Worm (Caenorhabditis elegans) whole organism, L2 larva: ENCODE data around the gene nhr-232.

Source experiments
- ceh-82 ChIP-seq: fragments of 150-350 bp; optimal IDR thresholded peaks from 2 replicates; lab custom pipeline; 2014; ENCODE audit warnings: missing biosample characterization, missing genetic modification characterization
- elt-1 ChIP-seq: fragments of 150-350 bp; optimal IDR thresholded peaks from 2 replicates; lab custom pipeline; 2014; ENCODE audit warnings: missing biosample characterization, missing genetic modification characterization

ce11 chrV:10275619-10276018 is 19.6 kb downstream of the nhr-232 start, which contains the start of gene Y22F5A.11:
- TF ChIP-seq elt-1 (tag; lab: Kevin White, UChicago) (no peak), ceh-82 (tag; lab: Kevin White, UChicago) (no peak)
